Fruit fly (Drosophila melanogaster) whole organism, embryonic: ENCODE data around the gene RpL4.

Source experiments
- CG33557 ChIP-seq: fragments of 200-800 bp; sonication (Bioruptor generic); optimal IDR thresholded peaks from 2 replicates; lab custom pipeline; 2019; ENCODE audit warnings: missing biosample characterization, mild to moderate bottlenecking, missing genetic modification characterization, moderate library complexity
- Dfd ChIP-seq, 2 experiments: fragments of >200 bp; optimal IDR thresholded peaks; 2 replicates each; lab custom pipeline; 2017; ENCODE audit warnings: missing biosample characterization in 2 of 2, missing genetic modification characterization in 2 of 2
- ttk ChIP-seq: fragments of 200-800 bp; sonication (Bioruptor generic); IDR thresholded peaks from 2 replicates; pipeline ENCODE4 v2.1.2; 2022; ENCODE audit warnings: missing biosample characterization, missing genetic modification characterization

DNA sequence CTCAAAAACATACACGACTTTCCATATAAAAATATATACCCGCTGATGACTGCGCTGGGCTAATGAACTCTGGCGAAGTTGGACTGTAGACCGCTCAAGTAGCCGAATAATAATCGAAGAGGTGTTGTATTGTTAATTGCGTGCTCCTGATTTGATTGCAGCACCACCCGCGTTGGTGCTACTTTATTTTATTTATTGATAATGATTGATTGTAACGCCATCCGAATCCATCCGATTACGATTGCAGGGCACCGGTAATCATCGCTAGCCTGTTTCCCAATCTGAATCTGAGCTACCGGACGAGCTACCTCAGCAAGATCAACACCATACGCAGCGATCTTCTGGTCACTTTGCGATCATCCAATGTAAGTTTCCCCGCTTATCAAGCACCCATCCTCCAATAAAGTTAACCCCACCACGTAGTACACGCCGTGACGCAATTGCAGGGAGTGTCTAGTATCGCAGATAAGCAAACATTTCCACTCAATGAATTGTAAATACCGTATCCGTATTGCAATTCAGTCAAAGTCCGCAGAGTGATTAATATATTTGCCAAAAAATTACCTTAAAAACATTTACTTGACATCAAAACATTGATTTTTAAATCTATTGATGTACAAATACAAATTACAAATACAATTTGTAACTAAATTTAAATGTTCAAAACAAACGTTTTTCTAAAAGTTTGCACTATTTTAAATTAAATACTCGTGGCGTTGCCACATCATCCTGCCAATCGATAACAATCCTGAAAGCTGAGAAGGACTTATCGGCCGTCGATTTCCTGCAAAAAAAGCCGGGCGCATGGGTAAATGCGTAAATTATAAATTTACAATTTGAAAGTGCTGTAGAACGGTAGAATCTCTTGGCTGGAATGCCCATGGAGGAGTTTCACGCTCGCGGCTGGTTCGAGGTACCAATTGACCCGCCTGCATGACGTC, 6.6 kb downstream of the RpL4 start:
- TF ChIP-seq Dfd (GFP tag; optimal IDR thresholded peaks at IDR 0.05; lab: Kevin White, UChicago): no peak
- no peak for TF ChIP-seq ttk (GFP tag; lab: Robert Waterston, UW)
- TF ChIP-seq CG33557: no peak
